Worm (Caenorhabditis elegans) whole organism, mixed stage, embryonic: ENCODE data around the gene K04C2.5.
A peak's percentile ranks its signal among the peaks of the same experiment; 100 is the strongest.

Source experiments
- M03D4.4 ChIP-seq: sonication (generic microtip); optimal IDR thresholded peaks from 2 replicates; lab custom pipeline; 2017; ENCODE audit warnings: mild to moderate bottlenecking, missing genetic modification characterization, missing compliant biosample characterization
- bed-3 ChIP-seq: fragments of 200-800 bp; sonication (Bioruptor generic); optimal IDR thresholded peaks from 3 replicates; lab custom pipeline; 2018; ENCODE audit warnings: mild to moderate bottlenecking, missing genetic modification characterization, moderate library complexity, missing compliant biosample characterization
- blmp-1 ChIP-seq: fragments of 150-350 bp; optimal IDR thresholded peaks from 2 replicates; lab custom pipeline; 2014; ENCODE audit warnings: missing biosample characterization, missing genetic modification characterization
- ceh-83 ChIP-seq: fragments of 200-800 bp; sonication (Bioruptor generic); optimal IDR thresholded peaks from 2 replicates; lab custom pipeline; 2018; ENCODE audit warnings: mild to moderate bottlenecking, missing genetic modification characterization, missing compliant biosample characterization
- ces-1 ChIP-seq: fragments of 150-350 bp; optimal IDR thresholded peaks from 2 replicates; lab custom pipeline; 2014; ENCODE audit warnings: missing biosample characterization, missing genetic modification reagents, missing genetic modification characterization
- cnd-1 ChIP-seq: fragments of 200-800 bp; sonication (Bioruptor generic); optimal IDR thresholded peaks from 2 replicates; lab custom pipeline; 2018; ENCODE audit warnings: mild to moderate bottlenecking, missing genetic modification characterization, missing compliant biosample characterization
- drap-1 ChIP-seq: fragments of 200-800 bp; sonication (Bioruptor generic); optimal IDR thresholded peaks from 3 replicates; lab custom pipeline; 2018; ENCODE audit warnings: mild to moderate bottlenecking, missing genetic modification characterization, missing compliant biosample characterization
- elt-1 ChIP-seq: sonication (generic microtip); optimal IDR thresholded peaks from 2 replicates; lab custom pipeline; 2017; ENCODE audit warnings: missing genetic modification characterization, mild to moderate bottlenecking, missing compliant biosample characterization, antibody characterized with exemption, moderate library complexity, borderline replicate concordance; ENCODE audit not compliant: insufficient read depth
- elt-3 ChIP-seq: fragments of 150-350 bp; optimal IDR thresholded peaks from 2 replicates; lab custom pipeline; 2014; ENCODE audit warnings: missing biosample characterization, missing genetic modification characterization
- flh-1 ChIP-seq: fragments of 200-800 bp; sonication (Bioruptor generic); optimal IDR thresholded peaks from 2 replicates; lab custom pipeline; 2018; ENCODE audit warnings: mild to moderate bottlenecking, missing genetic modification characterization, moderate library complexity, missing compliant biosample characterization
- ham-2 ChIP-seq: fragments of 200-800 bp; sonication (Bioruptor generic); optimal IDR thresholded peaks from 2 replicates; lab custom pipeline; 2018; ENCODE audit warnings: mild to moderate bottlenecking, missing genetic modification characterization, missing compliant biosample characterization
- hlh-1 ChIP-seq: fragments of 150-350 bp; optimal IDR thresholded peaks from 2 replicates; lab custom pipeline; 2014; ENCODE audit warnings: missing biosample characterization, missing genetic modification reagents, missing genetic modification characterization
- lin-13 ChIP-seq: fragments of 150-350 bp; optimal IDR thresholded peaks from 2 replicates; lab custom pipeline; 2014; ENCODE audit warnings: missing biosample characterization, missing genetic modification characterization
- lin-32 ChIP-seq: fragments of 200-800 bp; sonication (Bioruptor generic); optimal IDR thresholded peaks from 2 replicates; lab custom pipeline; 2018; ENCODE audit warnings: mild to moderate bottlenecking, missing genetic modification characterization, missing compliant biosample characterization
- lsy-2 ChIP-seq: fragments of 150-350 bp; optimal IDR thresholded peaks from 2 replicates; lab custom pipeline; 2014; ENCODE audit warnings: missing biosample characterization, missing genetic modification characterization
- mab-5 ChIP-seq: fragments of 150-350 bp; optimal IDR thresholded peaks from 2 replicates; lab custom pipeline; 2014; ENCODE audit warnings: missing biosample characterization, missing genetic modification characterization
- mep-1 ChIP-seq: fragments of 150-350 bp; optimal IDR thresholded peaks from 2 replicates; lab custom pipeline; 2017; ENCODE audit warnings: missing biosample characterization, missing genetic modification reagents, missing genetic modification characterization, inconsistent platforms
- mls-2 ChIP-seq: sonication (generic microtip); optimal IDR thresholded peaks from 2 replicates; lab custom pipeline; 2016; ENCODE audit warnings: mild to moderate bottlenecking, missing genetic modification characterization, moderate library complexity, missing compliant biosample characterization
- nhr-12 ChIP-seq: fragments of 150-350 bp; optimal IDR thresholded peaks from 2 replicates; lab custom pipeline; 2014; ENCODE audit warnings: missing biosample characterization, missing genetic modification characterization
- nhr-2 ChIP-seq: fragments of 150-350 bp; optimal IDR thresholded peaks from 2 replicates; lab custom pipeline; 2014; ENCODE audit warnings: missing biosample characterization, missing genetic modification characterization
- nhr-28 ChIP-seq: fragments of 150-350 bp; optimal IDR thresholded peaks from 2 replicates; lab custom pipeline; 2014; ENCODE audit warnings: missing biosample characterization, missing genetic modification characterization
- nhr-76 ChIP-seq: sonication (generic microtip); optimal IDR thresholded peaks from 2 replicates; lab custom pipeline; 2017; ENCODE audit warnings: missing biosample characterization, missing genetic modification characterization
- pha-4 ChIP-seq: fragments of 150-350 bp; optimal IDR thresholded peaks from 2 replicates; lab custom pipeline; 2018; ENCODE audit warnings: missing biosample characterization, missing genetic modification reagents, missing genetic modification characterization
- sem-2 ChIP-seq: fragments of 200-800 bp; sonication (Bioruptor generic); optimal IDR thresholded peaks from 2 replicates; lab custom pipeline; 2018; ENCODE audit warnings: mild to moderate bottlenecking, missing genetic modification characterization, missing compliant biosample characterization
- snpc-4 ChIP-seq: fragments of 150-350 bp; optimal IDR thresholded peaks from 2 replicates; lab custom pipeline; 2014; ENCODE audit warnings: missing biosample characterization, missing genetic modification characterization
- tbx-8 ChIP-seq: fragments of 200-800 bp; sonication (Bioruptor generic); optimal IDR thresholded peaks from 2 replicates; lab custom pipeline; 2018; ENCODE audit warnings: mild to moderate bottlenecking, missing genetic modification characterization, moderate library complexity, missing compliant biosample characterization
- unc-120 ChIP-seq: sonication (generic microtip); optimal IDR thresholded peaks from 2 replicates; lab custom pipeline; 2017; ENCODE audit warnings: missing genetic modification characterization, missing compliant biosample characterization; ENCODE audit not compliant: poor library complexity, severe bottlenecking
- unc-39 ChIP-seq: fragments of 150-350 bp; optimal IDR thresholded peaks from 2 replicates; lab custom pipeline; 2014; ENCODE audit warnings: missing biosample characterization, missing genetic modification characterization
- unc-62 ChIP-seq: fragments of 150-350 bp; optimal IDR thresholded peaks from 2 replicates; lab custom pipeline; 2014; ENCODE audit warnings: missing biosample characterization, missing genetic modification reagents, missing genetic modification characterization
- zip-8 ChIP-seq: fragments of 150-350 bp; optimal IDR thresholded peaks from 2 replicates; lab custom pipeline; 2014; ENCODE audit warnings: missing biosample characterization, missing genetic modification characterization

K04C2.5 gene

DNA sequence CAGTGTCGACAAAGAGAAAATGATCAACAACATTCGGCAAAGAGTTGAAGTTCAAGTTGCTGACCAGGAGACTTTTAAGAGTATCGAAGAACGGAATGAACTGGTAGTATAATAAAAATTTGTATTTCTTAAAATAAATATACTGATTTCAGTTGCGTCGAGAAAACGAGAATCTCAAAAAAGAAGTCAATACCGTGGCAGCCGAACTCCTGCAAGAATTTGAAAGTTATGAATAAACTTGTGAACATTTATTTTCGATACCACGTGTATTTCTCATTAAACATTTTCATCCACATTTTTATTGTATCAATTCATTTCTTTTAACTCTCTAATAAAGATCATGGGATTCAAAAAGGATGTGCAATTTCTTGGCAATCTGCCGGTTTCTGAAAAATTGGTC is 21.5 kb downstream of the K04C2.5 start, which contains the start of gene K04C2.8:
TSS of gene K04C2.8 (plus strand) at position 301 of the 400 bp plus-strand sequence.
- TF ChIP-seq nhr-28 (tag; lab: Kevin White, UChicago) (no peak), mep-1 (no peak), hlh-1 (tag; lab: Kevin White, UChicago) (no peak), unc-120 (no peak)

ce11 chrIII:6869268-6869667 is 22.2 kb downstream of the K04C2.5 start, which contains the start of the genes cra-1 and kbp-1:
Gene cra-1, minus strand, starts transcription at chrIII:6869460.
Gene kbp-1, plus strand, starts transcription at chrIII:6869633.
- no peak for TF ChIP-seq nhr-12 (tag; lab: Kevin White, UChicago)
- peak; percentile 85 for TF ChIP-seq unc-120
- peak; percentile 48 for TF ChIP-seq lsy-2 (tag; lab: Kevin White, UChicago)
- TF ChIP-seq lin-13 (tag; lab: Kevin White, UChicago), result peak; percentile 11
- no peak for TF ChIP-seq zip-8 (tag; lab: Kevin White, UChicago)
- no peak for TF ChIP-seq lin-32
- TF ChIP-seq mab-5 (tag; lab: Kevin White, UChicago), result no peak
- TF ChIP-seq flh-1 (GFP tag; lab: Kevin White, UChicago), result no peak
- TF ChIP-seq nhr-2 (tag; lab: Kevin White, UChicago), result no peak
- no peak for TF ChIP-seq nhr-76
- TF ChIP-seq pha-4 (tag; lab: Kevin White, UChicago), result no peak
- no peak for TF ChIP-seq elt-1 (tag; lab: Kevin White, UChicago)
- TF ChIP-seq sem-2 (GFP tag; lab: Kevin White, UChicago), result no peak
- no peak for TF ChIP-seq ces-1 (GFP tag; lab: Kevin White, UChicago)
- TF ChIP-seq mep-1, result peak; percentile 58
- no peak for TF ChIP-seq elt-3 (tag; lab: Kevin White, UChicago)
- TF ChIP-seq nhr-28 (tag; lab: Kevin White, UChicago), result no peak

DNA sequence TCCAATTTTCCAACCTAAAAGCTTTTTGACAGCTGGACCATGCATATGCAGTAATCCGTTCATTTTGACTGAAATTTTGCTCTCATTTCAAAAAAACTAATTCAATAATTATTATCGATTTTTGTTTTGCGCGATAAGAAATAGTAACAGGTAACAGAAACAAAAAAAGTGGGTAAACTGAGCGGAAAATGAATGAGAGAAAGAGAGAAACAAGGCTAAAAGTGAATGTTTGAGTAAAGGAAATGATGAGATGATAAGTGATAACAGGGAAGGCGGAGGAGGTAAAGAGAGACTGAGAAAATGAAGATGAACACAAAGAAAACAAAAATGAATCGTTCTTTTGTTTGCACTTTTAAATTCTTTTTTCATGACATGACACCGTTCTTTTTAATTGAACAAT is 27.6 kb downstream of the K04C2.5 start, which contains the start of gene sma-3:
TSS of gene sma-3 (minus strand) at position 68 of the 400 bp plus-strand sequence.
- TF ChIP-seq sem-2 (GFP tag; lab: Kevin White, UChicago), result no peak
- TF ChIP-seq unc-39 (tag; lab: Kevin White, UChicago), result no peak
- peak; percentile 47 for TF ChIP-seq blmp-1 (tag; lab: Kevin White, UChicago)
- TF ChIP-seq mls-2, result no peak

ce11 chrIII:6859482-6859881 is 32.0 kb downstream of the K04C2.5 start, which contains the start of gene clec-158:
Gene clec-158, minus strand, starts transcription at chrIII:6859582.
- no peak for TF ChIP-seq cnd-1 (tag; lab: Kevin White, UChicago)
- TF ChIP-seq blmp-1 (tag; lab: Kevin White, UChicago), result no peak
- TF ChIP-seq nhr-12 (tag; lab: Kevin White, UChicago), result no peak
- TF ChIP-seq unc-62 (GFP tag; lab: Kevin White, UChicago), result no peak
- TF ChIP-seq snpc-4 (tag; lab: Kevin White, UChicago), result no peak
- TF ChIP-seq ham-2, result no peak
- no peak for TF ChIP-seq tbx-8 (GFP tag; lab: Kevin White, UChicago)
- no peak for TF ChIP-seq ceh-83 (GFP tag; lab: Kevin White, UChicago)
- no peak for TF ChIP-seq mab-5 (tag; lab: Kevin White, UChicago)

DNA sequence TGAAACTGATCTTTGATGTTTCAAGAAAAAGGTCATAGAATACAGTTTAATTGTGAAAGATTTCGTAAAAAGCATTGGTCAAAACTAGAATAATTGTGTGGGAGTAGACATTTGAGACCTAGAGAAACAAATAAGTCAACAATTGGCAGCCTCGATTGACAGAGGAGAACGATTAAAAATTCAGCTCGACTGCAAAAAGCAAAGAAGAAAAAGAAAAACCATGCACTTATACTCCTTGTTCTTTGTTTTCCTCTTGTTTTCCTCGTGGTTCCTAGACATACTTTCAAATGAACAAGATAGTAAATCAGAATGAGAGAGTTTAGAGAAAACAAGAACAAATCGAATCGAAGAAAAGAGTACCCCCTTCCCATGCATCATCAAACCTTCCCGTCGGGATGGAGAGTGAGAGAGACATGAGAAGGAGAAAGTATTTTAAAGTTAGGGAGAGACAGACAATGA is 34.0 kb downstream of the K04C2.5 start:
- TF ChIP-seq drap-1 (GFP tag; lab: Kevin White, UChicago) (no peak), lin-13 (tag; lab: Kevin White, UChicago) (no peak), ces-1 (GFP tag; lab: Kevin White, UChicago) (no peak), nhr-76 (no peak), cnd-1 (tag; lab: Kevin White, UChicago) (no peak), bed-3 (GFP tag; lab: Kevin White, UChicago) (no peak), tbx-8 (GFP tag; lab: Kevin White, UChicago) (no peak), elt-3 (tag; lab: Kevin White, UChicago) (no peak), M03D4.4 (tag; lab: Kevin White, UChicago) (no peak), zip-8 (tag; lab: Kevin White, UChicago) (no peak), blmp-1 (tag; lab: Kevin White, UChicago) (no peak)
